Worm (Caenorhabditis elegans): ENCODE data around the gene best-23.

Gene best-23

ce11 chrII:7907539-7907997 is at the start of gene best-23:
Gene best-23, minus strand, starts transcription at chrII:7907589.
- TF ChIP-seq lin-14 (GFP tag; optimal IDR thresholded peaks at IDR 0.05) (peak; percentile 66), lin-39 (tag; optimal IDR thresholded peaks at IDR 0.05) (no peak), rnt-1 (tag; optimal IDR thresholded peaks at IDR 0.05) (peak; percentile 63), pax-3 (tag; optimal IDR thresholded peaks at IDR 0.05) (no peak), nhr-71 (tag; optimal IDR thresholded peaks at IDR 0.05) (peak; percentile 76), nhr-19 (GFP tag; conservative IDR thresholded peaks at IDR 0.05) (peak; percentile 61), nhr-20 (tag; optimal IDR thresholded peaks at IDR 0.05) (peak; percentile 44), hlh-17 (GFP tag; optimal IDR thresholded peaks at IDR 0.05; ENCODE audit: borderline replicate concordance) (no peak), nhr-11 (tag; optimal IDR thresholded peaks at IDR 0.05) (no peak), lsy-2 (tag; optimal IDR thresholded peaks at IDR 0.05) (peak; percentile 2 to 26), snu-23 (GFP tag; optimal IDR thresholded peaks at IDR 0.05) (peak; percentile 28), nhr-237 (tag; optimal IDR thresholded peaks at IDR 0.05) (no peak), ztf-4 (tag; optimal IDR thresholded peaks at IDR 0.05) (peak; percentile 36), lin-15B (tag; optimal IDR thresholded peaks at IDR 0.05) (no peak)

ce11 chrII:7955548-7955947 is 48.2 kb upstream of the best-23 start:
- TF ChIP-seq nhr-237 (tag; optimal IDR thresholded peaks at IDR 0.05), result no peak
- no peak for TF ChIP-seq aha-1 (tag; optimal IDR thresholded peaks at IDR 0.05)
- no peak for TF ChIP-seq nhr-90 (tag; optimal IDR thresholded peaks at IDR 0.05; ENCODE audit: poor library complexity)
- no peak for TF ChIP-seq irx-1 (tag; optimal IDR thresholded peaks at IDR 0.05)
- TF ChIP-seq ceh-88 (GFP tag; IDR thresholded peaks at IDR 0.05), result no peak
- no peak for TF ChIP-seq nhr-19 (GFP tag; conservative IDR thresholded peaks at IDR 0.05)
- no peak for TF ChIP-seq ceh-82 (tag; optimal IDR thresholded peaks at IDR 0.05)
- peak; percentile 53 for TF ChIP-seq unc-86 (tag; optimal IDR thresholded peaks at IDR 0.05)

- TF ChIP-seq elt-2 (tag; optimal IDR thresholded peaks at IDR 0.05) (no peak), efl-1 (optimal IDR thresholded peaks at IDR 0.05) (no peak), efl-1 (GFP tag; optimal IDR thresholded peaks at IDR 0.05 in 1 of 2) (peak in 1 of 2 experiments; percentile 69), pax-3 (tag; optimal IDR thresholded peaks at IDR 0.05) (no peak), nhr-71 (tag; optimal IDR thresholded peaks at IDR 0.05) (peak; percentile 8), nhr-20 (tag; optimal IDR thresholded peaks at IDR 0.05) (no peak), efl-3 (GFP tag; optimal IDR thresholded peaks at IDR 0.05) (no peak), snu-23 (GFP tag; optimal IDR thresholded peaks at IDR 0.05) (no peak), jun-1 (tag; optimal IDR thresholded peaks at IDR 0.05) (no peak), aha-1 (tag; optimal IDR thresholded peaks at IDR 0.05) (no peak), C16A3.4 (tag; optimal IDR thresholded peaks at IDR 0.05) (no peak)
Observed at ce11 chrII:7948278-7948677, 40.9 kb upstream of the best-23 start.

- TF ChIP-seq nhr-85 (tag), result peak; percentile 62
- peak in 1 of 6 experiments; percentile 27 for TF ChIP-seq elt-3 (tag; optimal IDR thresholded peaks at IDR 0.05)
- TF ChIP-seq egl-13 (tag; optimal IDR thresholded peaks at IDR 0.05), result peak; percentile 12
- TF ChIP-seq snu-23 (GFP tag; optimal IDR thresholded peaks at IDR 0.05), result peak; percentile 7
- no peak for TF ChIP-seq isw-1 (GFP tag; IDR thresholded peaks at IDR 0.05)
- no peak for TF ChIP-seq lir-3 (tag; optimal IDR thresholded peaks at IDR 0.05; ENCODE audit: poor library complexity)
- peak; percentile 44 for TF ChIP-seq lin-14 (GFP tag; optimal IDR thresholded peaks at IDR 0.05)
- peak; percentile 11 for TF ChIP-seq nhr-20 (tag; optimal IDR thresholded peaks at IDR 0.05)
- no peak for TF ChIP-seq aha-1 (tag; optimal IDR thresholded peaks at IDR 0.05)
- peak; percentile 27 for TF ChIP-seq blmp-1 (tag; optimal IDR thresholded peaks at IDR 0.05)
Observed at ce11 chrII:7946830-7947425, 39.5 kb upstream of the best-23 start, which contains the start of gene ZK669.5. Gene ZK669.5, minus strand, starts transcription at chrII:7946880.

ce11 chrII:7945168-7945567 is 37.8 kb upstream of the best-23 start, which contains the start of gene dbt-1:
Gene dbt-1, minus strand, starts transcription at chrII:7945206.
- no peak for TF ChIP-seq C34B4.2 (tag; optimal IDR thresholded peaks at IDR 0.05)
- TF ChIP-seq snu-23 (GFP tag; optimal IDR thresholded peaks at IDR 0.05), result peak; percentile 93
- TF ChIP-seq lin-15B (tag; optimal IDR thresholded peaks at IDR 0.05), result peak; percentile 54
- peak; percentile 92 for TF ChIP-seq lsy-2 (tag; optimal IDR thresholded peaks at IDR 0.05)
- TF ChIP-seq F16B12.6 (tag; optimal IDR thresholded peaks at IDR 0.05), result peak; percentile 67
- peak; percentile 44 for TF ChIP-seq ceh-90 (tag; optimal IDR thresholded peaks at IDR 0.05)
- TF ChIP-seq lin-39 (tag; optimal IDR thresholded peaks at IDR 0.05), result peak; percentile 86
- TF ChIP-seq ztf-11 (tag; optimal IDR thresholded peaks at IDR 0.05), result peak in 1 of 2 experiments; percentile 56
- TF ChIP-seq sptf-1 (tag; optimal IDR thresholded peaks at IDR 0.05), result no peak
- TF ChIP-seq lir-3 (tag; optimal IDR thresholded peaks at IDR 0.05; ENCODE audit: poor library complexity), result peak; percentile 63
- no peak for TF ChIP-seq nhr-28 (tag; optimal IDR thresholded peaks at IDR 0.05)
- peak; percentile 73 for TF ChIP-seq zip-4 (GFP tag; optimal IDR thresholded peaks at IDR 0.05)
- 0 out of 2 replicates have a peak, but pooled peaks have one; percentile 25 for TF ChIP-seq unc-98 (GFP tag; IDR thresholded peaks at IDR 0.05)
- TF ChIP-seq pax-3 (tag; optimal IDR thresholded peaks at IDR 0.05), result peak; percentile 26
- TF ChIP-seq nhr-71 (tag; optimal IDR thresholded peaks at IDR 0.05), result peak; percentile 93
- peak; percentile 60 for TF ChIP-seq efl-3 (GFP tag; optimal IDR thresholded peaks at IDR 0.05)
- TF ChIP-seq unc-86 (tag; optimal IDR thresholded peaks at IDR 0.05), result peak; percentile 83
- no peak; the same call in 1 of the 2 replicates for TF ChIP-seq mab-9 (GFP tag; IDR thresholded peaks at IDR 0.05)
- no peak for TF ChIP-seq fkh-10 (GFP tag; optimal IDR thresholded peaks at IDR 0.05)
- peak; percentile 89 for TF ChIP-seq nhr-20 (tag; optimal IDR thresholded peaks at IDR 0.05)
